Worm (Caenorhabditis elegans): ENCODE results near the gene C13F10.6.

- TF ChIP-seq him-1 (tag; optimal IDR thresholded peaks at IDR 0.05) (no peak), W03F9.2 (tag; optimal IDR thresholded peaks at IDR 0.05) (peak; percentile 88)
Measured at ce11 chrV:7237133-7237532, 16.3 kb upstream of the C13F10.6 start, which contains the start of gene hyls-1.

All from whole organism, L4/young adult.